Fruit fly (Drosophila melanogaster) whole organism, embryonic: Measurements from ENCODE around the gene CG5043.

Experiments
- BEAF-32 ChIP-seq: fragments of 200-800 bp; sonication (Bioruptor generic); optimal IDR thresholded peaks from 3 replicates; lab custom pipeline; 2017; ENCODE audit warnings: missing biosample characterization, missing genetic modification characterization, mild to moderate bottlenecking, moderate library complexity, missing genetic modification reagents
- Bgb ChIP-seq: fragments of 200-800 bp; sonication (Bioruptor generic); IDR thresholded peaks from 2 replicates; pipeline ENCODE4 v1.3.6; 2022; ENCODE audit warnings: missing biosample characterization, missing genetic modification characterization; ENCODE audit not compliant: partially characterized antibody
- CG10274 ChIP-seq: fragments of 200-800 bp; sonication (Bioruptor generic); optimal IDR thresholded peaks from 3 replicates; lab custom pipeline; 2017; ENCODE audit warnings: missing biosample characterization, mild to moderate bottlenecking, missing genetic modification characterization
- CG11504 ChIP-seq: fragments of 200-800 bp; sonication (Bioruptor generic); optimal IDR thresholded peaks from 3 replicates; lab custom pipeline; 2019; ENCODE audit warnings: missing biosample characterization, mild to moderate bottlenecking, missing genetic modification characterization, moderate library complexity
- CG12071 ChIP-seq: fragments of 200-800 bp; sonication (Bioruptor generic); optimal IDR thresholded peaks from 3 replicates; lab custom pipeline; 2018; ENCODE audit warnings: missing biosample characterization, mild to moderate bottlenecking, missing genetic modification characterization
- CG14050 ChIP-seq: fragments of 200-800 bp; sonication (Bioruptor generic); IDR thresholded peaks from 3 replicates; pipeline ENCODE4 v1.3.6; 2022; ENCODE audit warnings: missing biosample characterization, missing genetic modification characterization
- CG17912 ChIP-seq: fragments of 200-800 bp; sonication (Bioruptor generic); optimal IDR thresholded peaks from 2 replicates; lab custom pipeline; 2018; ENCODE audit warnings: missing biosample characterization, mild to moderate bottlenecking, missing genetic modification characterization
- CG18011 ChIP-seq: fragments of 200-800 bp; sonication (Bioruptor generic); optimal IDR thresholded peaks from 2 replicates; lab custom pipeline; 2017; ENCODE audit warnings: missing biosample characterization, missing genetic modification characterization, mild to moderate bottlenecking, moderate library complexity, missing genotype
- CG2199 ChIP-seq: fragments of 200-800 bp; sonication (Bioruptor generic); IDR thresholded peaks from 3 replicates; pipeline ENCODE4 v1.3.6; 2022; ENCODE audit warnings: missing biosample characterization, missing genetic modification characterization
- CG3163 ChIP-seq: fragments of 200-800 bp; sonication (Bioruptor generic); optimal IDR thresholded peaks from 3 replicates; lab custom pipeline; 2016; ENCODE audit warnings: missing biosample characterization, missing genetic modification characterization
- CG6683 ChIP-seq: fragments of 200-800 bp; sonication (Bioruptor generic); optimal IDR thresholded peaks from 2 replicates; lab custom pipeline; 2017; ENCODE audit warnings: missing biosample characterization, mild to moderate bottlenecking, missing genetic modification characterization, missing genetic modification reagents
- CG7987 ChIP-seq: fragments of 200-800 bp; sonication (Bioruptor generic); optimal IDR thresholded peaks from 2 replicates; lab custom pipeline; 2018; ENCODE audit warnings: missing biosample characterization, mild to moderate bottlenecking, missing genetic modification characterization, moderate library complexity
- CG8290 ChIP-seq, 3 experiments: fragments of 200-800 bp; sonication (Bioruptor generic); optimal IDR thresholded peaks; 2 replicates each; lab custom pipeline; 2016 to 2019; ENCODE audit warnings: missing biosample characterization in 3 of 3, missing genetic modification characterization in 3 of 3, mild to moderate bottlenecking in 2 of 3, moderate library complexity in 1 of 3
- CG8388 ChIP-seq: fragments of 200-800 bp; sonication (Bioruptor generic); optimal IDR thresholded peaks from 2 replicates; lab custom pipeline; 2019; ENCODE audit warnings: missing biosample characterization, mild to moderate bottlenecking, missing genetic modification characterization, moderate library complexity
- Drgx ChIP-seq: fragments of 200-800 bp; sonication (Bioruptor generic); IDR thresholded peaks from 2 replicates; pipeline ENCODE4 v1.3.6; 2022; ENCODE audit warnings: missing biosample characterization, missing genetic modification characterization
- H15 ChIP-seq: fragments of 200-800 bp; sonication (Bioruptor generic); IDR thresholded peaks from 3 replicates; pipeline ENCODE4 v1.3.6; 2022; ENCODE audit warnings: missing biosample characterization, missing genetic modification characterization
- HHEX ChIP-seq: fragments of 200-800 bp; sonication (Bioruptor generic); optimal IDR thresholded peaks from 3 replicates; lab custom pipeline; 2017; ENCODE audit warnings: missing biosample characterization, mild to moderate bottlenecking, missing genetic modification characterization, missing genetic modification reagents
- Hmx ChIP-seq: fragments of 200-800 bp; sonication (Bioruptor generic); optimal IDR thresholded peaks from 2 replicates; lab custom pipeline; 2016; ENCODE audit warnings: missing biosample characterization, missing genetic modification characterization
- Hr78 ChIP-seq, 2 experiments: fragments of 200-800 bp in 1 of 2; fragments of >200 bp in 1 of 2; sonication (Bioruptor generic) in 1 of 2; optimal IDR thresholded peaks; 2 replicates each; lab custom pipeline; 2017 to 2019; ENCODE audit warnings: missing biosample characterization in 2 of 2, missing genetic modification characterization in 2 of 2, mild to moderate bottlenecking in 1 of 2, moderate library complexity in 1 of 2
- Hsf ChIP-seq: fragments of 200-800 bp; sonication (Bioruptor generic); optimal IDR thresholded peaks from 3 replicates; lab custom pipeline; 2016; ENCODE audit warnings: missing biosample characterization, missing genetic modification characterization
- Lpt ChIP-seq: fragments of >200 bp; optimal IDR thresholded peaks from 2 replicates; lab custom pipeline; 2018; ENCODE audit warnings: missing biosample characterization, missing genetic modification characterization
- MTF-1 ChIP-seq: fragments of 200-800 bp; sonication (Bioruptor generic); optimal IDR thresholded peaks from 2 replicates; lab custom pipeline; 2018; ENCODE audit warnings: missing biosample characterization, mild to moderate bottlenecking, missing genetic modification characterization, borderline replicate concordance
- Max ChIP-seq: fragments of 200-800 bp; sonication (Bioruptor generic); optimal IDR thresholded peaks from 2 replicates; lab custom pipeline; 2016; ENCODE audit warnings: missing biosample characterization, mild to moderate bottlenecking, missing genetic modification characterization
- NC2α ChIP-seq: fragments of 200-800 bp; sonication (Bioruptor generic); optimal IDR thresholded peaks from 2 replicates; lab custom pipeline; 2016; ENCODE audit warnings: missing biosample characterization, missing genetic modification characterization
- Pdp1 ChIP-seq, 2 experiments: fragments of 200-800 bp; sonication (Bioruptor generic); optimal IDR thresholded peaks; 3 replicates each; lab custom pipeline; 2016; ENCODE audit warnings: missing biosample characterization in 2 of 2, missing genetic modification characterization in 2 of 2, mild to moderate bottlenecking in 1 of 2, moderate library complexity in 1 of 2
- Ptx1 ChIP-seq: fragments of 200-800 bp; sonication (Bioruptor generic); IDR thresholded peaks from 2 replicates; pipeline ENCODE4 v1.3.6; 2022; ENCODE audit warnings: missing biosample characterization, missing genetic modification characterization
- Rfx ChIP-seq: fragments of 200-800 bp; sonication (Bioruptor generic); IDR thresholded peaks from 2 replicates; pipeline ENCODE4 v1.3.6; 2022; ENCODE audit warnings: missing biosample characterization, missing genetic modification characterization
- Trl ChIP-seq, 3 experiments: fragments of >200 bp in 2 of 3; fragments of 200-800 bp in 1 of 3; sonication (Bioruptor generic) in 1 of 3; optimal IDR thresholded peaks; 2 replicates in 1 of 3; 3 replicates in 2 of 3; lab custom pipeline; 2016 to 2017; ENCODE audit warnings: missing biosample characterization in 1 of 3, missing genetic modification characterization in 1 of 3
- bsh ChIP-seq, 2 experiments: fragments of 200-800 bp; sonication (Bioruptor generic); optimal IDR thresholded peaks; 2 replicates each; lab custom pipeline; 2017 to 2018; ENCODE audit warnings: mild to moderate bottlenecking in 2 of 2, missing biosample characterization in 2 of 2, missing genetic modification characterization in 2 of 2, moderate library complexity in 1 of 2
- chinmo ChIP-seq: fragments of 200-800 bp; sonication (Bioruptor generic); IDR thresholded peaks from 4 replicates; pipeline ENCODE4 v1.3.6; 2022; ENCODE audit warnings: missing biosample characterization, missing genetic modification characterization; ENCODE audit not compliant: partially characterized antibody
- gem ChIP-seq: fragments of 200-800 bp; sonication (Bioruptor generic); optimal IDR thresholded peaks from 2 replicates; lab custom pipeline; 2019; ENCODE audit warnings: missing biosample characterization, mild to moderate bottlenecking, missing genetic modification characterization, moderate library complexity
- gfzf ChIP-seq: fragments of 200-800 bp; sonication (Bioruptor generic); optimal IDR thresholded peaks from 2 replicates; lab custom pipeline; 2016; ENCODE audit warnings: missing biosample characterization, mild to moderate bottlenecking, missing genetic modification characterization, moderate library complexity
- grau ChIP-seq: fragments of 200-800 bp; optimal IDR thresholded peaks from 3 replicates; lab custom pipeline; 2019; ENCODE audit warnings: missing biosample characterization, mild to moderate bottlenecking, missing genetic modification characterization, moderate library complexity
- hkb ChIP-seq, 2 experiments: fragments of 200-800 bp in 1 of 2; fragments of >200 bp in 1 of 2; sonication (Bioruptor generic) in 1 of 2; IDR thresholded peaks in 1 of 2; optimal IDR thresholded peaks in 1 of 2; 2 replicates each; pipeline versions ENCODE4 v1.3.6 to Lab custom; 2017 to 2022; ENCODE audit warnings: missing biosample characterization in 1 of 2, missing genetic modification characterization in 1 of 2
- klu ChIP-seq: fragments of 200-800 bp; sonication (Bioruptor generic); IDR thresholded peaks from 2 replicates; pipeline ENCODE4 v1.3.6; 2022; ENCODE audit warnings: missing biosample characterization, missing genetic modification characterization
- mirr ChIP-seq: fragments of 200-800 bp; sonication (Bioruptor generic); optimal IDR thresholded peaks from 3 replicates; lab custom pipeline; 2018; ENCODE audit warnings: missing biosample characterization, mild to moderate bottlenecking, missing genetic modification characterization
- onecut ChIP-seq: fragments of 200-800 bp; sonication (Bioruptor generic); IDR thresholded peaks from 2 replicates; pipeline ENCODE4 v1.3.6; 2022; ENCODE audit warnings: missing biosample characterization, missing genetic modification characterization
- p53 ChIP-seq: fragments of 200-800 bp; sonication (Bioruptor generic); optimal IDR thresholded peaks from 2 replicates; lab custom pipeline; 2016; ENCODE audit warnings: missing biosample characterization, missing genetic modification characterization
- prd ChIP-seq, 3 experiments: fragments of >200 bp in 2 of 3; fragments of 200-800 bp in 1 of 3; sonication (Bioruptor generic) in 1 of 3; optimal IDR thresholded peaks in 2 of 3; IDR thresholded peaks in 1 of 3; 2 replicates in 2 of 3; 3 replicates in 1 of 3; pipeline versions ENCODE4 v1.3.6 to Lab custom; 2017 to 2022; ENCODE audit warnings: missing biosample characterization in 1 of 3, missing genetic modification characterization in 1 of 3
- rib ChIP-seq: fragments of 200-800 bp; sonication (Bioruptor generic); IDR thresholded peaks from 2 replicates; pipeline ENCODE4 v1.3.6; 2022; ENCODE audit warnings: missing biosample characterization, missing genetic modification characterization
- row ChIP-seq: fragments of 200-800 bp; sonication (Bioruptor generic); IDR thresholded peaks from 3 replicates; pipeline ENCODE4 v1.3.6; 2022; ENCODE audit warnings: missing biosample characterization, missing genetic modification characterization
- sisA ChIP-seq: fragments of 200-800 bp; sonication (Bioruptor generic); IDR thresholded peaks from 2 replicates; pipeline ENCODE4 v1.3.6; 2022; ENCODE audit warnings: missing biosample characterization, missing genetic modification characterization
- slbo ChIP-seq: fragments of 200-800 bp; sonication (Bioruptor generic); IDR thresholded peaks from 2 replicates; pipeline ENCODE4 v1.3.6; 2022; ENCODE audit warnings: missing biosample characterization, missing genetic modification characterization
- sqz ChIP-seq: fragments of 200-800 bp; sonication (Bioruptor generic); optimal IDR thresholded peaks from 3 replicates; lab custom pipeline; 2018; ENCODE audit warnings: missing biosample characterization, mild to moderate bottlenecking, missing genetic modification characterization
- trem ChIP-seq: fragments of 200-800 bp; optimal IDR thresholded peaks from 3 replicates; lab custom pipeline; 2019; ENCODE audit warnings: missing biosample characterization, mild to moderate bottlenecking, missing genetic modification characterization, moderate library complexity

Gene CG5043

dm6 chr2L:17449608-17450504 lies 16.2 kb downstream of the CG5043 start, which contains the start of gene dl (continued):
- TF ChIP-seq bsh (GFP tag; optimal IDR thresholded peaks at IDR 0.05; lab: Kevin White, UChicago) (peak; percentile 2 to 43), BEAF-32 (GFP tag; lab: Kevin White, UChicago) (peak; percentile 4), CG6683 (GFP tag; lab: Kevin White, UChicago) (no peak), Max (GFP tag; lab: Kevin White, UChicago) (no peak), CG12071 (GFP tag; lab: Kevin White, UChicago) (no peak), Hmx (GFP tag; lab: Kevin White, UChicago) (no peak), Hsf (GFP tag; lab: Kevin White, UChicago) (no peak), Bgb (GFP tag; lab: Robert Waterston, UW) (peak; percentile 36; the same call in 1 of the 2 replicates), gem (tag; lab: Kevin White, UChicago) (peak; percentile 18), gfzf (peak; percentile 10), CG10274 (GFP tag; lab: Kevin White, UChicago) (no peak), Ptx1 (peak; percentile 20; the same call in 1 of the 2 replicates), p53 (GFP tag; lab: Kevin White, UChicago) (no peak), CG18011 (no peak), hkb (optimal IDR thresholded peaks at IDR 0.05; lab: Kevin White, UChicago) (no peak), hkb (GFP tag; IDR thresholded peaks at IDR 0.05; lab: Robert Waterston, UW) (peak; percentile 9; the same call in 1 of the 2 replicates), Pdp1 (GFP tag; optimal IDR thresholded peaks at IDR 0.05; lab: Kevin White, UChicago) (peak in 1 of 2 experiments; percentile 81), sisA (GFP tag; lab: Robert Waterston, UW) (no peak), mirr (GFP tag; lab: Kevin White, UChicago) (peak; percentile 21), CG17912 (no peak), CG8388 (GFP tag; lab: Kevin White, UChicago) (no peak), CG8290 (GFP tag; optimal IDR thresholded peaks at IDR 0.05; lab: Kevin White, UChicago) (no peak), CG8290 (tag; optimal IDR thresholded peaks at IDR 0.05; lab: Kevin White, UChicago) (peak in 1 of 2 experiments; percentile 57), row (peak; percentile 55; the same call in 2 of the 3 replicates), klu (no peak), prd (optimal IDR thresholded peaks at IDR 0.05; lab: Kevin White, UChicago) (no peak), prd (GFP tag; IDR thresholded peaks at IDR 0.05; lab: Robert Waterston, UW) (no peak), slbo (peak; percentile 28), Hr78 (GFP tag; optimal IDR thresholded peaks at IDR 0.05; lab: Kevin White, UChicago) (no peak), sqz (GFP tag; lab: Kevin White, UChicago) (peak; percentile 10), NC2α (GFP tag; lab: Kevin White, UChicago) (no peak), onecut (GFP tag; lab: Robert Waterston, UW) (0 out of 2 replicates have a peak, but pooled peaks have one; percentile 4), CG3163 (GFP tag; lab: Kevin White, UChicago) (peak; percentile 90), MTF-1 (GFP tag; lab: Kevin White, UChicago) (no peak), CG2199 (GFP tag; lab: Robert Waterston, UW) (peak; percentile 13; the same call in 1 of the 3 replicates), CG14050 (GFP tag; lab: Robert Waterston, UW) (no peak), HHEX (GFP tag; lab: Kevin White, UChicago) (no peak), CG11504 (tag; lab: Kevin White, UChicago) (no peak), chinmo (GFP tag; lab: Robert Waterston, UW) (peak; percentile 85; the same call in 3 of the 4 replicates), Rfx (GFP tag; lab: Robert Waterston, UW) (peak; percentile 27; the same call in 1 of the 2 replicates), Trl (optimal IDR thresholded peaks at IDR 0.05; lab: Kevin White, UChicago) (peak; percentile 66 to 83), Trl (GFP tag; optimal IDR thresholded peaks at IDR 0.05; lab: Kevin White, UChicago) (no peak), trem (no peak), CG7987 (GFP tag; lab: Kevin White, UChicago) (no peak), Lpt (GFP tag; lab: Kevin White, UChicago) (no peak), grau (tag; lab: Kevin White, UChicago) (no peak), rib (GFP tag; lab: Robert Waterston, UW) (peak; percentile 32; the same call in 1 of the 2 replicates), H15 (no peak), Drgx (peak; percentile 68)
